Fruit fly (Drosophila melanogaster) whole organism, embryonic: ENCODE measurements around the gene Mkk4.
A peak's percentile ranks its signal among the peaks of the same experiment; 100 is the strongest.

Experiments used
- Antp ChIP-seq: fragments of 200-800 bp; sonication (Bioruptor generic); optimal IDR thresholded peaks from 3 replicates; lab custom pipeline; 2016; ENCODE audit warnings: missing biosample characterization, missing genetic modification characterization
- Bdp1 ChIP-seq: fragments of 200-800 bp; sonication (Bioruptor generic); optimal IDR thresholded peaks from 3 replicates; lab custom pipeline; 2016; ENCODE audit warnings: missing biosample characterization, missing genetic modification characterization
- Bteb2 ChIP-seq: fragments of 200-800 bp; sonication (Bioruptor generic); optimal IDR thresholded peaks from 2 replicates; lab custom pipeline; 2016; ENCODE audit warnings: missing biosample characterization, missing genetic modification characterization
- CG10366 ChIP-seq: fragments of 200-800 bp; sonication (Bioruptor generic); IDR thresholded peaks from 2 replicates; pipeline ENCODE4 v1.3.6; 2022; ENCODE audit warnings: missing biosample characterization, missing genetic modification characterization
- CG10979 ChIP-seq: fragments of 200-800 bp; sonication (Bioruptor generic); optimal IDR thresholded peaks from 2 replicates; lab custom pipeline; 2018; ENCODE audit warnings: missing biosample characterization, mild to moderate bottlenecking, missing genetic modification characterization, moderate library complexity
- CG11093 ChIP-seq: fragments of 200-800 bp; sonication (Bioruptor generic); IDR thresholded peaks from 3 replicates; pipeline ENCODE4 v1.3.6; 2022; ENCODE audit warnings: missing biosample characterization, missing genetic modification characterization
- CG11695 ChIP-seq: fragments of 200-800 bp; sonication (Bioruptor generic); IDR thresholded peaks from 3 replicates; pipeline ENCODE4 v1.3.6; 2022; ENCODE audit warnings: missing biosample characterization, missing genetic modification characterization
- CG13296 ChIP-seq: fragments of 200-800 bp; sonication (Bioruptor generic); optimal IDR thresholded peaks from 3 replicates; lab custom pipeline; 2018; ENCODE audit warnings: missing biosample characterization, mild to moderate bottlenecking, missing genetic modification characterization
- CG13775 ChIP-seq: fragments of 200-800 bp; sonication (Bioruptor generic); optimal IDR thresholded peaks from 3 replicates; lab custom pipeline; 2017; ENCODE audit warnings: missing biosample characterization, mild to moderate bottlenecking, missing genetic modification characterization
- CG14667 ChIP-seq: fragments of 200-800 bp; sonication (Bioruptor generic); IDR thresholded peaks from 2 replicates; pipeline ENCODE4 v1.3.6; 2022; ENCODE audit warnings: missing biosample characterization, missing genetic modification characterization
- CG17802 ChIP-seq: fragments of 200-800 bp; sonication (Bioruptor generic); optimal IDR thresholded peaks from 2 replicates; lab custom pipeline; 2018; ENCODE audit warnings: missing biosample characterization, mild to moderate bottlenecking, missing genetic modification characterization, moderate library complexity
- CG2889 ChIP-seq: fragments of 200-800 bp; sonication (Bioruptor generic); IDR thresholded peaks from 3 replicates; pipeline ENCODE4 v1.3.6; 2022; ENCODE audit warnings: missing biosample characterization, missing genetic modification characterization
- CG34224 ChIP-seq: fragments of 200-800 bp; sonication (Bioruptor generic); IDR thresholded peaks from 3 replicates; pipeline ENCODE4 v1.3.6; 2022; ENCODE audit warnings: missing biosample characterization, missing genetic modification characterization; ENCODE audit not compliant: partially characterized antibody
- CG4730 ChIP-seq: fragments of 200-800 bp; sonication (Bioruptor generic); IDR thresholded peaks from 2 replicates; pipeline ENCODE4 v1.3.6; 2022; ENCODE audit warnings: missing biosample characterization, missing genetic modification characterization
- CG8765 ChIP-seq: fragments of 200-800 bp; sonication (Bioruptor generic); IDR thresholded peaks from 2 replicates; pipeline ENCODE4 v1.3.6; 2022; ENCODE audit warnings: missing biosample characterization, missing genetic modification characterization
- CG9215 ChIP-seq: fragments of 200-800 bp; sonication (Bioruptor generic); IDR thresholded peaks from 2 replicates; pipeline ENCODE4 v1.3.6; 2022; ENCODE audit warnings: missing biosample characterization, missing genetic modification characterization
- CG9609 ChIP-seq: fragments of 200-800 bp; sonication (Bioruptor generic); optimal IDR thresholded peaks from 3 replicates; lab custom pipeline; 2016; ENCODE audit warnings: missing biosample characterization, missing genetic modification characterization
- CG9817 ChIP-seq: fragments of 200-800 bp; sonication (Bioruptor generic); optimal IDR thresholded peaks from 2 replicates; lab custom pipeline; 2018; ENCODE audit warnings: missing biosample characterization, mild to moderate bottlenecking, missing genetic modification characterization, moderate library complexity
- CHES-1-like ChIP-seq: fragments of 200-800 bp; sonication (Bioruptor generic); optimal IDR thresholded peaks from 2 replicates; lab custom pipeline; 2016; ENCODE audit warnings: missing biosample characterization, missing genetic modification characterization
- Chrac-16 ChIP-seq: fragments of 200-800 bp; sonication (Bioruptor generic); optimal IDR thresholded peaks from 3 replicates; lab custom pipeline; 2016; ENCODE audit warnings: missing biosample characterization, missing genetic modification characterization
- Dbx ChIP-seq: fragments of 200-800 bp; sonication (Bioruptor generic); IDR thresholded peaks from 3 replicates; pipeline ENCODE4 v1.3.6; 2022; ENCODE audit warnings: missing biosample characterization, missing genetic modification characterization
- Doc2 ChIP-seq: fragments of 200-800 bp; sonication (Bioruptor generic); IDR thresholded peaks from 2 replicates; pipeline ENCODE4 v1.3.6; 2022; ENCODE audit warnings: missing biosample characterization, missing genetic modification characterization
- E2f1 ChIP-seq: fragments of 200-800 bp; sonication (Bioruptor generic); IDR thresholded peaks from 2 replicates; pipeline ENCODE4 v1.3.6; 2022; ENCODE audit warnings: missing biosample characterization, missing genetic modification characterization
- HmgD ChIP-seq: fragments of 200-800 bp; sonication (Bioruptor generic); optimal IDR thresholded peaks from 3 replicates; lab custom pipeline; 2016; ENCODE audit warnings: missing biosample characterization, missing genetic modification characterization
- Max ChIP-seq: fragments of 200-800 bp; sonication (Bioruptor generic); optimal IDR thresholded peaks from 2 replicates; lab custom pipeline; 2016; ENCODE audit warnings: missing biosample characterization, mild to moderate bottlenecking, missing genetic modification characterization
- Meics ChIP-seq: fragments of 200-800 bp; sonication (Bioruptor generic); optimal IDR thresholded peaks from 2 replicates; lab custom pipeline; 2017; ENCODE audit warnings: missing biosample characterization, mild to moderate bottlenecking, missing genetic modification characterization
- Mrtf ChIP-seq: fragments of 200-800 bp; sonication (Bioruptor generic); IDR thresholded peaks from 3 replicates; pipeline ENCODE4 v1.3.6; 2022; ENCODE audit warnings: missing biosample characterization, missing genetic modification characterization
- Ptx1 ChIP-seq: fragments of 200-800 bp; sonication (Bioruptor generic); IDR thresholded peaks from 2 replicates; pipeline ENCODE4 v1.3.6; 2022; ENCODE audit warnings: missing biosample characterization, missing genetic modification characterization
- Sry-β ChIP-seq: fragments of 200-800 bp; sonication (Bioruptor generic); optimal IDR thresholded peaks from 2 replicates; lab custom pipeline; 2018; ENCODE audit warnings: missing biosample characterization, mild to moderate bottlenecking, missing genetic modification characterization, moderate library complexity
- Xrp1 ChIP-seq: fragments of 200-800 bp; sonication (Bioruptor generic); IDR thresholded peaks from 2 replicates; pipeline ENCODE4 v1.3.6; 2022; ENCODE audit warnings: missing biosample characterization, missing genetic modification characterization
- bab2 ChIP-seq: fragments of 200-800 bp; sonication (Bioruptor generic); optimal IDR thresholded peaks from 2 replicates; lab custom pipeline; 2016; ENCODE audit warnings: missing biosample characterization, missing genetic modification characterization
- cg ChIP-seq: fragments of 200-800 bp; sonication (Bioruptor generic); optimal IDR thresholded peaks from 3 replicates; lab custom pipeline; 2019; ENCODE audit warnings: missing biosample characterization, mild to moderate bottlenecking, missing genetic modification characterization, moderate library complexity
- dm ChIP-seq: fragments of 200-800 bp; sonication (Bioruptor generic); optimal IDR thresholded peaks from 3 replicates; lab custom pipeline; 2016; ENCODE audit warnings: missing biosample characterization, missing genetic modification characterization
- dysf ChIP-seq: fragments of 200-800 bp; sonication (Bioruptor generic); IDR thresholded peaks from 3 replicates; pipeline ENCODE4 v1.3.6; 2022; ENCODE audit warnings: missing biosample characterization, missing genetic modification characterization
- fru ChIP-seq: fragments of >200 bp; optimal IDR thresholded peaks from 2 replicates; lab custom pipeline; 2017
- gcm2 ChIP-seq: fragments of 200-800 bp; sonication (Bioruptor generic); optimal IDR thresholded peaks from 2 replicates; lab custom pipeline; 2016; ENCODE audit warnings: missing biosample characterization, missing genetic modification characterization
- grn ChIP-seq: fragments of 200-800 bp; sonication (Bioruptor generic); optimal IDR thresholded peaks from 3 replicates; lab custom pipeline; 2017; ENCODE audit warnings: missing biosample characterization, missing genetic modification characterization
- jumu ChIP-seq: fragments of 200-800 bp; sonication (Bioruptor generic); optimal IDR thresholded peaks from 3 replicates; lab custom pipeline; 2016; ENCODE audit warnings: missing biosample characterization, missing genetic modification characterization
- rib ChIP-seq: fragments of 200-800 bp; sonication (Bioruptor generic); IDR thresholded peaks from 2 replicates; pipeline ENCODE4 v1.3.6; 2022; ENCODE audit warnings: missing biosample characterization, missing genetic modification characterization
- salm ChIP-seq: fragments of 200-800 bp; sonication (Bioruptor generic); optimal IDR thresholded peaks from 2 replicates; lab custom pipeline; 2018; ENCODE audit warnings: missing biosample characterization, mild to moderate bottlenecking, missing genetic modification characterization
- sc ChIP-seq, 3 experiments: fragments of >200 bp in 2 of 3; fragments of 200-800 bp in 1 of 3; sonication (Bioruptor generic) in 1 of 3; optimal IDR thresholded peaks; 2 replicates in 2 of 3; 3 replicates in 1 of 3; lab custom pipeline; 2017; ENCODE audit warnings: mild to moderate bottlenecking in 1 of 3, missing biosample characterization in 1 of 3, missing genetic modification characterization in 1 of 3, missing genetic modification reagents in 1 of 3
- sd ChIP-seq: fragments of 200-800 bp; sonication (Bioruptor generic); optimal IDR thresholded peaks from 3 replicates; lab custom pipeline; 2018; ENCODE audit warnings: missing biosample characterization, mild to moderate bottlenecking, missing genetic modification characterization, moderate library complexity
- sens-2 ChIP-seq: fragments of 200-800 bp; sonication (Bioruptor generic); IDR thresholded peaks from 2 replicates; pipeline ENCODE4 v1.3.6; 2022; ENCODE audit warnings: missing biosample characterization, missing genetic modification characterization
- sisA ChIP-seq: fragments of 200-800 bp; sonication (Bioruptor generic); IDR thresholded peaks from 2 replicates; pipeline ENCODE4 v1.3.6; 2022; ENCODE audit warnings: missing biosample characterization, missing genetic modification characterization
- slbo ChIP-seq: fragments of 200-800 bp; sonication (Bioruptor generic); IDR thresholded peaks from 2 replicates; pipeline ENCODE4 v1.3.6; 2022; ENCODE audit warnings: missing biosample characterization, missing genetic modification characterization
- slou ChIP-seq: fragments of 200-800 bp; sonication (Bioruptor generic); optimal IDR thresholded peaks from 3 replicates; lab custom pipeline; 2016; ENCODE audit warnings: missing biosample characterization, missing genetic modification characterization
- sna ChIP-seq: fragments of 200-800 bp; sonication (Bioruptor generic); IDR thresholded peaks from 2 replicates; pipeline ENCODE4 v1.3.6; 2022; ENCODE audit warnings: missing biosample characterization, missing genetic modification characterization; ENCODE audit not compliant: partially characterized antibody
- sr ChIP-seq: fragments of 200-800 bp; sonication (Bioruptor generic); IDR thresholded peaks from 3 replicates; pipeline ENCODE4 v1.3.6; 2022; ENCODE audit warnings: missing biosample characterization, missing genetic modification characterization
- stwl ChIP-seq: fragments of 200-800 bp; sonication (Bioruptor generic); optimal IDR thresholded peaks from 3 replicates; lab custom pipeline; 2018; ENCODE audit warnings: missing biosample characterization, mild to moderate bottlenecking, missing genetic modification characterization, moderate library complexity
- trh ChIP-seq: fragments of 200-800 bp; sonication (Bioruptor generic); optimal IDR thresholded peaks from 2 replicates; lab custom pipeline; 2016; ENCODE audit warnings: missing biosample characterization, missing genetic modification characterization
- unc-4 ChIP-seq: fragments of 200-800 bp; sonication (Bioruptor generic); IDR thresholded peaks from 2 replicates; pipeline ENCODE4 v1.3.6; 2022; ENCODE audit warnings: missing biosample characterization, missing genetic modification characterization; ENCODE audit not compliant: partially characterized antibody

The Mkk4 gene

DNA sequence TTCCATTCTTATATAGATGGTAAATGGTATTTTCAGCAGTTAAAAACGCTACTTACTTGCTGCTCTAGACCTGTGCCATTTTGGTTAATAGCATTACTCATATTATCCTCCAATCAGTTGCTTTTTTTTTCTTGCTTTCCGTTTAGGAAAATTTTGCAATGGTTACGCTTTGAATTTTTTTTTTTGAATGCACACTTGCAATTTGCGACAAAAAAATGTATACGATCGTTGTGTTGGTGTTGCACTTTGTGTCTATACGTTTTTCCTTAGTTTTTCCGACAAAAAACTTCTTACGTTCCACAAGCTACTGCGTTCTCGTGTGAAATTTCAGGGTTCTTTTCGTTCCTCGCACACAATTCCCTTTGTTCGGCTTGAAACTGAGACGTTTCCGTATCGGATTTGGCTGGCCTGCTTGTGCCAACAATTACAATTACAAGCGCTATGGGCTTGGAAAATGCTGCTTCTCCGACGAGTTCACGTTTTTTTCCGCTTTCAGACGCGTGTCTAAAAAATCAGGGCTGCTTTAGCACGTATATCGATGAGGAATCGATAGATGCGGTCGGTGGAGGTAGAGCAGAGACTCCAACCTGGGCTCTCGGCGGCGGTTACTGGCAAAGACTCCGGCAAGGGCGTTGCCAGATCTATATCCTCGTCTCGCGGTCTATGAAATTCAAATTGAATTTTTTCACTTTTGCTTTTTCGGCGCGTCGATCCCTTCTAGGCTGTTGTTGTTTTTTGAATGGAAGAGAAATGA lies 9.5 kb upstream of the Mkk4 start (continued):
- TF ChIP-seq Max (GFP tag; lab: Kevin White, UChicago) (peak; percentile 76), Bteb2 (GFP tag; lab: Kevin White, UChicago) (peak; percentile 38), Xrp1 (GFP tag; lab: Robert Waterston, UW) (no peak), Meics (GFP tag; lab: Kevin White, UChicago) (peak; percentile 67), sr (no peak), CG9817 (peak; percentile 48), stwl (peak; percentile 76), Chrac-16 (GFP tag; lab: Kevin White, UChicago) (peak; percentile 5), salm (tag; lab: Kevin White, UChicago) (no peak), Mrtf (GFP tag; lab: Robert Waterston, UW) (no peak), HmgD (GFP tag; lab: Kevin White, UChicago) (peak; percentile 95), E2f1 (GFP tag; lab: Robert Waterston, UW) (peak; percentile 13; the same call in 1 of the 2 replicates), sc (optimal IDR thresholded peaks at IDR 0.05; lab: Kevin White, UChicago) (no peak), sc (GFP tag; optimal IDR thresholded peaks at IDR 0.05; lab: Kevin White, UChicago) (no peak), CG11093 (GFP tag; lab: Robert Waterston, UW) (no peak), unc-4 (peak; percentile 89), Antp (GFP tag; lab: Kevin White, UChicago) (peak; percentile 32), CG34224 (GFP tag; lab: Robert Waterston, UW) (peak; percentile 81), sens-2 (GFP tag; lab: Robert Waterston, UW) (no peak), dm (GFP tag; lab: Kevin White, UChicago) (peak; percentile 99), sd (tag; lab: Kevin White, UChicago) (peak; percentile 25), CG13775 (GFP tag; lab: Kevin White, UChicago) (peak; percentile 7), Doc2 (no peak), Ptx1 (no peak), slbo (GFP tag; lab: Robert Waterston, UW) (peak; percentile 65), CG4730 (GFP tag; lab: Robert Waterston, UW) (no peak), CG2889 (GFP tag; lab: Robert Waterston, UW) (no peak), fru (lab: Kevin White, UChicago) (no peak), CG13296 (peak; percentile 12), slou (GFP tag; lab: Kevin White, UChicago) (peak; percentile 46), CG10366 (no peak), cg (no peak), trh (GFP tag; lab: Kevin White, UChicago) (no peak), CG9215 (GFP tag; lab: Robert Waterston, UW) (no peak), CG10979 (no peak), gcm2 (GFP tag; lab: Kevin White, UChicago) (no peak), grn (GFP tag; lab: Kevin White, UChicago) (no peak), dysf (GFP tag; lab: Robert Waterston, UW) (peak; percentile 51; the same call in 2 of the 3 replicates), Sry-β (GFP tag; lab: Kevin White, UChicago) (no peak), Dbx (GFP tag; lab: Robert Waterston, UW) (peak; percentile 80; the same call in 2 of the 3 replicates), CG8765 (GFP tag; lab: Robert Waterston, UW) (0 out of 2 replicates have a peak, but pooled peaks have one; percentile 18), Bdp1 (GFP tag; lab: Kevin White, UChicago) (peak; percentile 52), sisA (no peak), CG14667 (GFP tag; lab: Robert Waterston, UW) (no peak), rib (GFP tag; lab: Robert Waterston, UW) (no peak), bab2 (GFP tag; lab: Kevin White, UChicago) (no peak), CHES-1-like (GFP tag; lab: Kevin White, UChicago) (peak; percentile 73), sna (peak; percentile 81), jumu (GFP tag; lab: Kevin White, UChicago) (peak; percentile 81), CG11695 (GFP tag; lab: Robert Waterston, UW) (no peak), CG17802 (tag; lab: Kevin White, UChicago) (no peak), CG9609 (GFP tag; lab: Kevin White, UChicago) (peak; percentile 51)
